Worm (Caenorhabditis elegans) whole organism, L4 larva: ENCODE results near the gene T10F2.5.

Experiments used
- ces-1 ChIP-seq: fragments of 150-350 bp; sonication (generic microtip); optimal IDR thresholded peaks from 4 replicates; lab custom pipeline; 2014; ENCODE audit warnings: missing biosample characterization, missing genetic modification reagents, missing genetic modification characterization
- egl-27 ChIP-seq: sonication (generic microtip); optimal IDR thresholded peaks from 3 replicates; lab custom pipeline; 2017; ENCODE audit warnings: missing biosample characterization, missing genetic modification reagents, missing genetic modification characterization
- fos-1 ChIP-seq: fragments of 150-350 bp; optimal IDR thresholded peaks from 2 replicates; lab custom pipeline; 2014; ENCODE audit warnings: missing biosample characterization, missing genetic modification characterization
- hif-1 ChIP-seq, 2 experiments: sonication (generic microtip); optimal IDR thresholded peaks; 2 replicates each; lab custom pipeline; 2016 to 2017; ENCODE audit warnings: missing compliant biosample characterization in 2 of 2, missing genetic modification characterization in 2 of 2, missing genetic modification reagents in 2 of 2, missing genotype in 2 of 2, mild to moderate bottlenecking in 1 of 2
- lin-39 ChIP-seq: fragments of 150-350 bp; optimal IDR thresholded peaks from 2 replicates; lab custom pipeline; 2014; ENCODE audit warnings: missing biosample characterization, missing genetic modification reagents, missing genetic modification characterization
- mes-2 ChIP-seq: sonication (generic microtip); optimal IDR thresholded peaks from 2 replicates; lab custom pipeline; 2016; ENCODE audit warnings: missing genotype, mild to moderate bottlenecking, missing genetic modification characterization, missing compliant biosample characterization; ENCODE audit not compliant: poor library complexity, severe bottlenecking
- mxl-3 ChIP-seq: fragments of 200-800 bp; sonication (Bioruptor generic); optimal IDR thresholded peaks from 2 replicates; lab custom pipeline; 2018; ENCODE audit warnings: mild to moderate bottlenecking, missing genetic modification characterization, missing compliant biosample characterization

DNA sequence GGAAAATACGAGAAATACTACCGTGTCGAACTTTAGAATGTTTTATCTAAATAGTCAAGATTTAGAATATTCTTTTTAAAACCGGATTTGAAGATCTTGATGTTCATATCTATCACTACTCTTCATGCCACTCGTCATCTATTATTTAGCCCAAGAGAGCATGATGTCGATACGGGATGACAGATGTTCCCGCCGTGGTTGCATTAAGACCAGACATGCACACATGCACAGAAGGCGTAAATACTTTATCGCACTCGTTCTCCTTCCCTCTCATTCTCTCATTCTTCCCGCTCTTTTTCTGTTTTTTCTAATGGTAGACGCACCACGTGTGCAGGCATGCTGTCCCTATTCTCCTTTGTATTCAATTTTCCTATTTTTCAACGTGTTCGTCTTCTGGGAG lies 24.0 kb upstream of the T10F2.5 start:
- no peak for TF ChIP-seq mes-2 (tag; lab: Kevin White, UChicago)
- TF ChIP-seq lin-39 (tag; lab: Kevin White, UChicago) = no peak
- no peak for TF ChIP-seq hif-1 (tag; optimal IDR thresholded peaks at IDR 0.05; lab: Kevin White, UChicago)
- no peak for TF ChIP-seq fos-1 (tag; lab: Kevin White, UChicago)
- no peak for TF ChIP-seq ces-1 (GFP tag; lab: Kevin White, UChicago)
- no peak for TF ChIP-seq egl-27 (tag; lab: Kevin White, UChicago)
- TF ChIP-seq mxl-3 (GFP tag; lab: Kevin White, UChicago) = no peak
